Fruit fly (Drosophila melanogaster) whole organism, embryonic: ENCODE data around the gene Rabex-5.
A peak's percentile ranks its signal among the peaks of the same experiment; 100 is the strongest.

Experiments
- Bdp1 ChIP-seq: fragments of 200-800 bp; sonication (Bioruptor generic); optimal IDR thresholded peaks from 3 replicates; lab custom pipeline; 2016; ENCODE audit warnings: missing biosample characterization, missing genetic modification characterization
- CG10209 ChIP-seq: fragments of 200-800 bp; sonication (Bioruptor generic); optimal IDR thresholded peaks from 3 replicates; lab custom pipeline; 2017; ENCODE audit warnings: missing biosample characterization, mild to moderate bottlenecking, missing genetic modification characterization, missing genetic modification reagents
- CG11093 ChIP-seq: fragments of 200-800 bp; sonication (Bioruptor generic); IDR thresholded peaks from 3 replicates; pipeline ENCODE4 v1.3.6; 2022; ENCODE audit warnings: missing biosample characterization, missing genetic modification characterization
- CG11247 ChIP-seq: fragments of 200-800 bp; sonication (Bioruptor generic); IDR thresholded peaks from 2 replicates; pipeline ENCODE4 v1.3.6; 2022; ENCODE audit warnings: missing biosample characterization, missing genetic modification characterization
- CG11723 ChIP-seq: fragments of 200-800 bp; sonication (Bioruptor generic); optimal IDR thresholded peaks from 2 replicates; lab custom pipeline; 2017; ENCODE audit warnings: missing biosample characterization, mild to moderate bottlenecking, missing genetic modification characterization
- CG12769 ChIP-seq: fragments of 200-800 bp; sonication (Bioruptor generic); optimal IDR thresholded peaks from 2 replicates; lab custom pipeline; 2019; ENCODE audit warnings: missing biosample characterization, mild to moderate bottlenecking, missing genetic modification characterization, moderate library complexity
- CG1602 ChIP-seq: fragments of 200-800 bp; sonication (Bioruptor generic); optimal IDR thresholded peaks from 3 replicates; lab custom pipeline; 2016; ENCODE audit warnings: missing biosample characterization, missing genetic modification characterization
- CG16815 ChIP-seq: fragments of 200-800 bp; sonication (Bioruptor generic); optimal IDR thresholded peaks from 3 replicates; lab custom pipeline; 2017; ENCODE audit warnings: missing biosample characterization, mild to moderate bottlenecking, missing genetic modification characterization
- CG17612 ChIP-seq: fragments of 200-800 bp; sonication (Bioruptor generic); IDR thresholded peaks from 2 replicates; pipeline ENCODE4 v1.3.6; 2022; ENCODE audit warnings: missing biosample characterization, missing genetic modification characterization
- CG17912 ChIP-seq: fragments of 200-800 bp; sonication (Bioruptor generic); optimal IDR thresholded peaks from 2 replicates; lab custom pipeline; 2018; ENCODE audit warnings: missing biosample characterization, mild to moderate bottlenecking, missing genetic modification characterization
- CG18476 ChIP-seq: fragments of 200-800 bp; sonication (Bioruptor generic); optimal IDR thresholded peaks from 2 replicates; lab custom pipeline; 2016; ENCODE audit warnings: missing biosample characterization, mild to moderate bottlenecking, missing genetic modification characterization
- CG2875 ChIP-seq: fragments of 200-800 bp; sonication (Bioruptor generic); optimal IDR thresholded peaks from 2 replicates; lab custom pipeline; 2017; ENCODE audit warnings: missing biosample characterization, mild to moderate bottlenecking, missing genetic modification characterization, missing genetic modification reagents
- CG2889 ChIP-seq: fragments of 200-800 bp; sonication (Bioruptor generic); IDR thresholded peaks from 3 replicates; pipeline ENCODE4 v1.3.6; 2022; ENCODE audit warnings: missing biosample characterization, missing genetic modification characterization
- CG33557 ChIP-seq: fragments of 200-800 bp; sonication (Bioruptor generic); optimal IDR thresholded peaks from 2 replicates; lab custom pipeline; 2019; ENCODE audit warnings: missing biosample characterization, mild to moderate bottlenecking, missing genetic modification characterization, moderate library complexity
- CG4820 ChIP-seq: fragments of 200-800 bp; sonication (Bioruptor generic); optimal IDR thresholded peaks from 3 replicates; lab custom pipeline; 2016; ENCODE audit warnings: missing biosample characterization, missing genetic modification characterization
- CG8478 ChIP-seq: fragments of >200 bp; optimal IDR thresholded peaks from 2 replicates; lab custom pipeline; 2018
- CG8944 ChIP-seq: fragments of 200-800 bp; sonication (Bioruptor generic); optimal IDR thresholded peaks from 3 replicates; lab custom pipeline; 2016; ENCODE audit warnings: missing biosample characterization, missing genetic modification characterization
- CG9609 ChIP-seq: fragments of 200-800 bp; sonication (Bioruptor generic); optimal IDR thresholded peaks from 3 replicates; lab custom pipeline; 2016; ENCODE audit warnings: missing biosample characterization, missing genetic modification characterization
- CG9727 ChIP-seq: fragments of 200-800 bp; sonication (Bioruptor generic); optimal IDR thresholded peaks from 3 replicates; lab custom pipeline; 2017; ENCODE audit warnings: missing biosample characterization, mild to moderate bottlenecking, missing genetic modification characterization
- CG9797 ChIP-seq: fragments of 200-800 bp; sonication (Bioruptor generic); optimal IDR thresholded peaks from 3 replicates; lab custom pipeline; 2018; ENCODE audit warnings: missing biosample characterization, mild to moderate bottlenecking, missing genetic modification characterization
- Dfd ChIP-seq, 2 experiments: fragments of >200 bp; optimal IDR thresholded peaks; 2 replicates each; lab custom pipeline; 2017; ENCODE audit warnings: missing biosample characterization in 2 of 2, missing genetic modification characterization in 2 of 2
- Doc2 ChIP-seq: fragments of 200-800 bp; sonication (Bioruptor generic); IDR thresholded peaks from 2 replicates; pipeline ENCODE4 v1.3.6; 2022; ENCODE audit warnings: missing biosample characterization, missing genetic modification characterization
- Gug ChIP-seq: fragments of 200-800 bp; sonication (Bioruptor generic); IDR thresholded peaks from 4 replicates; pipeline ENCODE4 v1.3.6; 2022; ENCODE audit warnings: missing biosample characterization, missing genetic modification characterization
- Hmx ChIP-seq: fragments of 200-800 bp; sonication (Bioruptor generic); optimal IDR thresholded peaks from 2 replicates; lab custom pipeline; 2016; ENCODE audit warnings: missing biosample characterization, missing genetic modification characterization
- Lpt ChIP-seq: fragments of >200 bp; optimal IDR thresholded peaks from 2 replicates; lab custom pipeline; 2018; ENCODE audit warnings: missing biosample characterization, missing genetic modification characterization
- Opbp ChIP-seq: fragments of 200-800 bp; sonication (Bioruptor generic); IDR thresholded peaks from 3 replicates; pipeline ENCODE4 v1.3.6; 2022; ENCODE audit warnings: missing biosample characterization, missing genetic modification characterization; ENCODE audit not compliant: partially characterized antibody
- Spps ChIP-seq: fragments of 200-800 bp; sonication (Bioruptor generic); optimal IDR thresholded peaks from 2 replicates; lab custom pipeline; 2018; ENCODE audit warnings: missing biosample characterization, mild to moderate bottlenecking, missing genetic modification characterization
- YL-1 ChIP-seq: fragments of 200-800 bp; sonication (Bioruptor generic); optimal IDR thresholded peaks from 3 replicates; lab custom pipeline; 2017; ENCODE audit warnings: missing biosample characterization, mild to moderate bottlenecking, missing genetic modification characterization
- al ChIP-seq: fragments of 200-800 bp; sonication (Bioruptor generic); IDR thresholded peaks from 2 replicates; pipeline ENCODE4 v1.3.6; 2022; ENCODE audit warnings: missing biosample characterization, missing genetic modification characterization
- ap ChIP-seq: fragments of 200-800 bp; sonication (Bioruptor generic); IDR thresholded peaks from 2 replicates; pipeline ENCODE4 v1.3.6; 2022; ENCODE audit warnings: missing biosample characterization, missing genetic modification characterization
- bcd ChIP-seq: fragments of 200-800 bp; sonication (Bioruptor generic); optimal IDR thresholded peaks from 2 replicates; lab custom pipeline; 2017; ENCODE audit warnings: missing biosample characterization, mild to moderate bottlenecking, missing genetic modification characterization
- bsh ChIP-seq, 2 experiments: fragments of 200-800 bp; sonication (Bioruptor generic); optimal IDR thresholded peaks; 2 replicates each; lab custom pipeline; 2017 to 2018; ENCODE audit warnings: mild to moderate bottlenecking in 2 of 2, missing biosample characterization in 2 of 2, missing genetic modification characterization in 2 of 2, moderate library complexity in 1 of 2
- ci ChIP-seq: fragments of 200-800 bp; sonication (Bioruptor generic); IDR thresholded peaks from 3 replicates; pipeline ENCODE4 v1.3.6; 2022; ENCODE audit warnings: missing biosample characterization, missing genetic modification characterization
- da ChIP-seq: fragments of 200-800 bp; sonication (Bioruptor generic); optimal IDR thresholded peaks from 2 replicates; lab custom pipeline; 2016; ENCODE audit warnings: missing biosample characterization, missing genetic modification characterization
- dimm ChIP-seq: fragments of 200-800 bp; sonication (Bioruptor generic); IDR thresholded peaks from 2 replicates; pipeline ENCODE4 v1.3.6; 2022; ENCODE audit warnings: missing biosample characterization, missing genetic modification characterization
- ems ChIP-seq: fragments of 200-800 bp; sonication (Bioruptor generic); optimal IDR thresholded peaks from 3 replicates; lab custom pipeline; 2016; ENCODE audit warnings: missing biosample characterization, missing genetic modification characterization
- esg ChIP-seq: fragments of 200-800 bp; sonication (Bioruptor generic); conservative IDR thresholded peaks from 2 replicates; pipeline ENCODE4 v1.3.6; 2022; ENCODE audit warnings: missing biosample characterization, missing genetic modification characterization
- gcm ChIP-seq: fragments of 200-800 bp; sonication (Bioruptor generic); optimal IDR thresholded peaks from 2 replicates; lab custom pipeline; 2019; ENCODE audit warnings: missing biosample characterization, mild to moderate bottlenecking, missing genetic modification characterization, moderate library complexity
- grau ChIP-seq: fragments of 200-800 bp; optimal IDR thresholded peaks from 3 replicates; lab custom pipeline; 2019; ENCODE audit warnings: missing biosample characterization, mild to moderate bottlenecking, missing genetic modification characterization, moderate library complexity
- gsb ChIP-seq: fragments of 200-800 bp; sonication (Bioruptor generic); IDR thresholded peaks from 2 replicates; pipeline ENCODE4 v1.3.6; 2022; ENCODE audit warnings: missing biosample characterization, missing genetic modification characterization
- knrl ChIP-seq: fragments of 200-800 bp; sonication (Bioruptor generic); IDR thresholded peaks from 3 replicates; pipeline ENCODE4 v1.3.6; 2022; ENCODE audit warnings: missing biosample characterization, missing genetic modification characterization; ENCODE audit not compliant: partially characterized antibody
- lov ChIP-seq, 2 experiments: fragments of 200-800 bp in 1 of 2; fragments of >200 bp in 1 of 2; sonication (Bioruptor generic) in 1 of 2; IDR thresholded peaks in 1 of 2; optimal IDR thresholded peaks in 1 of 2; 2 replicates in 1 of 2; 3 replicates in 1 of 2; pipeline versions ENCODE4 v1.3.6 to Lab custom; 2017 to 2022; ENCODE audit warnings: missing biosample characterization in 1 of 2, missing genetic modification characterization in 1 of 2
- luna ChIP-seq: fragments of 200-800 bp; sonication (Bioruptor generic); optimal IDR thresholded peaks from 2 replicates; lab custom pipeline; 2016; ENCODE audit warnings: missing biosample characterization, missing genetic modification characterization
- nmo ChIP-seq: fragments of 200-800 bp; sonication (Bioruptor generic); optimal IDR thresholded peaks from 2 replicates; lab custom pipeline; 2018; ENCODE audit warnings: missing biosample characterization, mild to moderate bottlenecking, missing genetic modification characterization, moderate library complexity
- pzg ChIP-seq: fragments of 200-800 bp; sonication (Bioruptor generic); optimal IDR thresholded peaks from 3 replicates; lab custom pipeline; 2018; ENCODE audit warnings: missing biosample characterization, mild to moderate bottlenecking, missing genetic modification characterization, moderate library complexity
- schlank ChIP-seq: fragments of 200-800 bp; sonication (Bioruptor generic); optimal IDR thresholded peaks from 2 replicates; lab custom pipeline; 2018; ENCODE audit warnings: missing biosample characterization, mild to moderate bottlenecking, missing genetic modification characterization
- shn ChIP-seq: fragments of 200-800 bp; sonication (Bioruptor generic); optimal IDR thresholded peaks from 3 replicates; lab custom pipeline; 2016; ENCODE audit warnings: missing biosample characterization, missing genetic modification characterization
- trem ChIP-seq: fragments of 200-800 bp; optimal IDR thresholded peaks from 3 replicates; lab custom pipeline; 2019; ENCODE audit warnings: missing biosample characterization, mild to moderate bottlenecking, missing genetic modification characterization, moderate library complexity
- unc-4 ChIP-seq: fragments of 200-800 bp; sonication (Bioruptor generic); IDR thresholded peaks from 2 replicates; pipeline ENCODE4 v1.3.6; 2022; ENCODE audit warnings: missing biosample characterization, missing genetic modification characterization; ENCODE audit not compliant: partially characterized antibody
- vvl ChIP-seq: fragments of 200-800 bp; sonication (Bioruptor generic); IDR thresholded peaks from 2 replicates; pipeline ENCODE4 v1.3.6; 2022; ENCODE audit warnings: missing biosample characterization, missing genetic modification characterization

The Rabex-5 gene

dm6 chr3L:1300076-1300635 lies 4.4 kb downstream of the Rabex-5 start (continued):
- TF ChIP-seq Doc2 (no peak), esg (GFP tag; lab: Robert Waterston, UW) (peak; percentile 68), ap (GFP tag; lab: Robert Waterston, UW) (peak; percentile 45), CG9609 (GFP tag; lab: Kevin White, UChicago) (peak; percentile 8), CG4820 (GFP tag; lab: Kevin White, UChicago) (peak; percentile 73), YL-1 (GFP tag; lab: Kevin White, UChicago) (peak; percentile 48), da (GFP tag; lab: Kevin White, UChicago) (no peak), CG12769 (tag; lab: Kevin White, UChicago) (peak; percentile 66), CG1602 (GFP tag; lab: Kevin White, UChicago) (peak; percentile 80), nmo (GFP tag; lab: Kevin White, UChicago) (peak; percentile 90), grau (tag; lab: Kevin White, UChicago) (peak; percentile 92), Opbp (no peak), CG11723 (GFP tag; lab: Kevin White, UChicago) (peak; percentile 65), schlank (tag; lab: Kevin White, UChicago) (no peak), Dfd (GFP tag; optimal IDR thresholded peaks at IDR 0.05; lab: Kevin White, UChicago) (no peak), knrl (GFP tag; lab: Robert Waterston, UW) (no peak), bsh (GFP tag; optimal IDR thresholded peaks at IDR 0.05; lab: Kevin White, UChicago) (peak in 1 of 2 experiments; percentile 91), bcd (GFP tag; lab: Kevin White, UChicago) (peak; percentile 79), dimm (no peak), CG11247 (GFP tag; lab: Robert Waterston, UW) (peak; percentile 60; the same call in 1 of the 2 replicates), al (GFP tag; lab: Robert Waterston, UW) (peak; percentile 63), CG33557 (GFP tag; lab: Kevin White, UChicago) (peak; percentile 81), vvl (GFP tag; lab: Robert Waterston, UW) (peak; percentile 92), gsb (GFP tag; lab: Robert Waterston, UW) (no peak), CG17912 (GFP tag; lab: Kevin White, UChicago) (no peak), CG9797 (GFP tag; lab: Kevin White, UChicago) (no peak), CG17612 (GFP tag; lab: Robert Waterston, UW) (no peak; the same call in 1 of the 2 replicates), Hmx (GFP tag; lab: Kevin White, UChicago) (no peak), ci (GFP tag; lab: Robert Waterston, UW) (peak; percentile 90), CG8944 (GFP tag; lab: Kevin White, UChicago) (peak; percentile 5), CG11093 (GFP tag; lab: Robert Waterston, UW) (peak; percentile 55; the same call in 2 of the 3 replicates), Gug (GFP tag; lab: Robert Waterston, UW) (peak; percentile 51), CG9727 (GFP tag; lab: Kevin White, UChicago) (peak; percentile 89), CG2889 (GFP tag; lab: Robert Waterston, UW) (peak; percentile 67; the same call in 2 of the 3 replicates), ems (no peak), CG2875 (GFP tag; lab: Kevin White, UChicago) (peak; percentile 81), gcm (GFP tag; lab: Kevin White, UChicago) (peak; percentile 87), Bdp1 (GFP tag; lab: Kevin White, UChicago) (peak; percentile 12), CG8478 (no peak), pzg (GFP tag; lab: Kevin White, UChicago) (no peak), shn (GFP tag; lab: Kevin White, UChicago) (no peak), Spps (tag; lab: Kevin White, UChicago) (peak; percentile 74), trem (tag; lab: Kevin White, UChicago) (peak; percentile 86), unc-4 (GFP tag; lab: Robert Waterston, UW) (no peak), lov (optimal IDR thresholded peaks at IDR 0.05; lab: Kevin White, UChicago) (no peak), lov (GFP tag; IDR thresholded peaks at IDR 0.05; lab: Robert Waterston, UW) (peak; percentile 68; the same call in 2 of the 3 replicates), Lpt (no peak), CG18476 (GFP tag; lab: Kevin White, UChicago) (peak; percentile 69), CG10209 (GFP tag; lab: Kevin White, UChicago) (peak; percentile 79), luna (GFP tag; lab: Kevin White, UChicago) (no peak), CG16815 (GFP tag; lab: Kevin White, UChicago) (peak; percentile 76)
